Fruit fly (Drosophila melanogaster): ENCODE data around the gene Lectin-galC1.

The Lectin-galC1 gene

dm6 chr2L:19398317-19399234 is 18.7 kb upstream of the Lectin-galC1 start, which contains the start of gene CG17544 (continued):
- peak; percentile 85 for TF ChIP-seq Oli (tag; optimal IDR thresholded peaks at IDR 0.05)
- peak; percentile 59 for TF ChIP-seq Chrac-16 (GFP tag; optimal IDR thresholded peaks at IDR 0.05)
- TF ChIP-seq MESR4 (GFP tag; optimal IDR thresholded peaks at IDR 0.05), result no peak
- no peak for TF ChIP-seq fru (optimal IDR thresholded peaks at IDR 0.05)
- peak; percentile 86 for TF ChIP-seq CG9727 (GFP tag; optimal IDR thresholded peaks at IDR 0.05)
- no peak for TF ChIP-seq toy (GFP tag; IDR thresholded peaks at IDR 0.05)
- peak; percentile 45; the same call in 1 of the 3 replicates for TF ChIP-seq Optix (GFP tag; IDR thresholded peaks at IDR 0.05)
- TF ChIP-seq Antp (GFP tag; optimal IDR thresholded peaks at IDR 0.05), result peak; percentile 57
- 0 out of 2 replicates have a peak, but pooled peaks have one; percentile 10 for TF ChIP-seq ap (GFP tag; IDR thresholded peaks at IDR 0.05)
- TF ChIP-seq dmrt99B (tag; optimal IDR thresholded peaks at IDR 0.05), result peak; percentile 86
- TF ChIP-seq tup (GFP tag; optimal IDR thresholded peaks at IDR 0.05), result no peak
- peak; percentile 83 for TF ChIP-seq CG12769 (tag; optimal IDR thresholded peaks at IDR 0.05)
- 0 out of 3 replicates have a peak, but pooled peaks have one; percentile 42 for TF ChIP-seq CG7357 (GFP tag; IDR thresholded peaks at IDR 0.05)
- peak; percentile 46; the same call in 1 of the 2 replicates for TF ChIP-seq Bgb (GFP tag; IDR thresholded peaks at IDR 0.05; ENCODE audit: partially characterized antibody)
- no peak for TF ChIP-seq CG4854 (GFP tag; optimal IDR thresholded peaks at IDR 0.05)
- TF ChIP-seq CG6765 (GFP tag; optimal IDR thresholded peaks at IDR 0.05), result peak; percentile 82
- TF ChIP-seq CG10654 (GFP tag; optimal IDR thresholded peaks at IDR 0.05), result peak; percentile 70
- peak; percentile 84 for TF ChIP-seq sens (GFP tag)
- TF ChIP-seq CG8359 (GFP tag; optimal IDR thresholded peaks at IDR 0.05; ENCODE audit: borderline replicate concordance), result peak; percentile 71
- peak; percentile 87 for TF ChIP-seq cwo (GFP tag; optimal IDR thresholded peaks at IDR 0.05)
- peak; percentile 92 for TF ChIP-seq CG18262 (tag; optimal IDR thresholded peaks at IDR 0.05)
- TF ChIP-seq nerfin-1 (tag; optimal IDR thresholded peaks at IDR 0.05), result peak; percentile 74
- peak; percentile 67 for TF ChIP-seq Xbp1 (GFP tag; optimal IDR thresholded peaks at IDR 0.05)
- TF ChIP-seq CG15479 (GFP tag; optimal IDR thresholded peaks at IDR 0.05), result no peak
- no peak for TF ChIP-seq Nf-YA (GFP tag; IDR thresholded peaks at IDR 0.05)
- TF ChIP-seq slou (GFP tag; optimal IDR thresholded peaks at IDR 0.05), result no peak
- TF ChIP-seq CG8281 (tag; optimal IDR thresholded peaks at IDR 0.05), result peak; percentile 61
- peak; percentile 58 for TF ChIP-seq croc (GFP tag; conservative IDR thresholded peaks at IDR 0.05)
- peak; percentile 4 for TF ChIP-seq pum (GFP tag; optimal IDR thresholded peaks at IDR 0.05)
- peak; percentile 82 for TF ChIP-seq CG9437 (GFP tag; optimal IDR thresholded peaks at IDR 0.05)
- TF ChIP-seq Dbx (GFP tag; IDR thresholded peaks at IDR 0.05), result peak; percentile 76; the same call in 1 of the 3 replicates
- TF ChIP-seq al (GFP tag; IDR thresholded peaks at IDR 0.05), result peak; percentile 16; the same call in 1 of the 2 replicates
- TF ChIP-seq HmgZ (tag; optimal IDR thresholded peaks at IDR 0.05), result peak; percentile 41
- TF ChIP-seq CG5180 (GFP tag; optimal IDR thresholded peaks at IDR 0.05), result peak; percentile 30
- TF ChIP-seq CkIIα-i1 (GFP tag; IDR thresholded peaks at IDR 0.05), result no peak
- TF ChIP-seq CG3847 (GFP tag; IDR thresholded peaks at IDR 0.05), result peak; percentile 56; the same call in 1 of the 2 replicates
- TF ChIP-seq Fer3 (tag; optimal IDR thresholded peaks at IDR 0.05), result peak; percentile 68
- no peak; the same call in 1 of the 2 replicates for TF ChIP-seq tna (GFP tag; IDR thresholded peaks at IDR 0.05; ENCODE audit: partially characterized antibody)
- peak; percentile 88 for TF ChIP-seq Hand (GFP tag; optimal IDR thresholded peaks at IDR 0.05)
- peak; percentile 54 for TF ChIP-seq bbx (GFP tag; IDR thresholded peaks at IDR 0.05; ENCODE audit: partially characterized antibody)
- TF ChIP-seq gt (GFP tag; IDR thresholded peaks at IDR 0.05), result no peak
- peak; percentile 39; the same call in 1 of the 2 replicates for TF ChIP-seq Ada2b (GFP tag; IDR thresholded peaks at IDR 0.05)
- no peak for TF ChIP-seq stwl (tag; optimal IDR thresholded peaks at IDR 0.05)
- no peak for TF ChIP-seq z (GFP tag; IDR thresholded peaks at IDR 0.05)
- no peak for TF ChIP-seq Dfd (GFP tag; optimal IDR thresholded peaks at IDR 0.05)
- TF ChIP-seq gsb (GFP tag; IDR thresholded peaks at IDR 0.05), result 0 out of 2 replicates have a peak, but pooled peaks have one; percentile 37
- TF ChIP-seq E2f1 (GFP tag; IDR thresholded peaks at IDR 0.05), result 0 out of 2 replicates have a peak, but pooled peaks have one; percentile 30
- TF ChIP-seq ash1 (GFP tag; optimal IDR thresholded peaks at IDR 0.05), result no peak

All from whole organism, embryonic.